Worm (Caenorhabditis elegans) whole organism, L4/young adult: ENCODE measurements around the gene him-5.

Source experiments
- W03F9.2 ChIP-seq: fragments of 150-350 bp; optimal IDR thresholded peaks from 2 replicates; lab custom pipeline; 2014; ENCODE audit warnings: missing biosample characterization, missing genetic modification characterization
- dao-5 ChIP-seq: sonication (generic microtip); optimal IDR thresholded peaks from 2 replicates; lab custom pipeline; 2016; ENCODE audit warnings: missing genotype, missing genetic modification characterization, moderate library complexity, missing compliant biosample characterization
- him-1 ChIP-seq: sonication (generic microtip); optimal IDR thresholded peaks from 2 replicates; lab custom pipeline; 2016; ENCODE audit warnings: missing genotype, missing genetic modification reagents, missing genetic modification characterization, missing compliant biosample characterization

The him-5 gene

DNA sequence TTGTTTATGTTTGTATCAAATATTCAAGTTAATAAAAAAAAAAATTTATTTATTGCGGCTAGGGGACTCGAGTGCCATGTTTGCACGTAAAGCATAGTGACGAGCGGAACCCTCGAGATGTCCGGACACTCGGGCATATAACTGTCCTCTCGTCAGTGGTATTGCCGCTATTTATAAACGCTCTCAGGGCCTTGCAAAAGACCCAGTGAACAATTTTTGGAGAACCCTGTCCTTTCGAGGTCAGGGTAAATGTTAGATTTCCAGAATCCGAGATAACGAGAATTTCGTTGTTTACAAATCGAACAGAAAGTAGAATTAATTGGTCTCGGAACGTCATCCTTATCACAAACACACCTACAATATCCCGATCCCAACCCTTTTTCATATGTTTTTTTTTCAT lies 2.2 kb downstream of the him-5 start, which contains the start of gene D1086.3:
TSS of gene D1086.3 (plus strand) at position 390 of the 400 bp plus-strand sequence.
- TF ChIP-seq W03F9.2 (no peak), dao-5 (tag; lab: Kevin White, UChicago) (no peak), him-1 (tag; lab: Kevin White, UChicago) (no peak)

DNA sequence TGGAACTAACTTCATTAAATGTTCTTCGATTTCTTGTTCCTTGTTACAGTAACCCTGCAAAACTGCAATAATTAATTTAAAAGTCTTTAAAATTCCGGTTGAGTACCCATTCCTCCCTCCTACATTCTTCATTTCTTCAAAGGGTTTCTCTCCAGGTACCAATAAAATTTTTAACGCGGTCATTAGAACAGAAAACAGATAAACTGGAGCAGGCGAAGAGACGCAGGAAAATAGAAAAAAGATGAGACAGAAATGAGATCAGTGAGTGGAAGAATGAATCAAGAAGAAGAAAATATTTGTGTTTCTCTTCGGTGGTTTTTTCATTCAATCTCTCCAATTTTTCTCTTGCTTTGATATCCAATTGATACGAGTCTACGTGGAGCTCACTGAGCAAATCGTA lies 3.6 kb downstream of the him-5 start, which contains the start of gene D1086.8:
TSS of gene D1086.8 (plus strand) at position 301 of the 400 bp plus-strand sequence.
- TF ChIP-seq W03F9.2 = no peak
- no peak for TF ChIP-seq dao-5 (tag; lab: Kevin White, UChicago)
- no peak for TF ChIP-seq him-1 (tag; lab: Kevin White, UChicago)

DNA sequence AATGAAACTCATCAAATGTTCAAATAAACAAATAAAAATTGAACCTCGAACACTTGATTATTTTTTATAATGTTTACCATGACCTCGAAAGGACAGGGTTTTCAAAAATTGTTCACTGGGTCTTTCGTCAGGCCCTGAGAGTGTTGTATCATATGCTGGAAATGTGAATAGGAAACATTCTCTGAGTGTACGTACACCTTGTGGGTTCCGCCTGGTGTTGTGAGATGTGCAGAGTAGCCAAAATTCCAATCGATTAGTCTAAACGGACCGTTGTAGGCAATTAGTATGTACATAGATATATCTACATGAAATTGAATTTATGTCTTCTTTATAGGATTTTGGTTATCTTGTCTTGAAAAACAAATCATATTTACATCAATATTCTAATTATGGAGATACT lies 4.3 kb downstream of the him-5 start:
- TF ChIP-seq him-1 (tag; lab: Kevin White, UChicago) (no peak), W03F9.2 (no peak), dao-5 (tag; lab: Kevin White, UChicago) (no peak)

DNA sequence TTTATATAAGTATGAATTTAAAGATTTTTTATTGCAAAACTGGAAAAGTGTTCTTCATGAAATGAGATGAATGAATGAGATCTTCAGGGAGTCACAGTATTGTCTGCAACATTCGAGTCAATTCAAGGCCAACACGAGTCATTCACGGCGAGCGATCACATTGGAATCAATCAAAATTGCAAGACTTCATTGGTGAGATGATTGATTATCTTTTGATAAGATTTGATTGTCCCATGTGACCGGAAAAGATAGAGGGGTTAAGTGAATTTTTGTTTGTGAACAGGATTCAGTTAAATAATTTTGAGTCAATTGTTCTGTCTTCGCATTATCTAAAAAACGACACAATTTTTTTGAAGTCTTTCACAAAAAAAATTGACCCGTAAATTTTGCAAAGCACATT lies 4.7 kb downstream of the him-5 start:
- TF ChIP-seq dao-5 (tag; lab: Kevin White, UChicago) (no peak), W03F9.2 (no peak), him-1 (tag; lab: Kevin White, UChicago) (no peak)

DNA sequence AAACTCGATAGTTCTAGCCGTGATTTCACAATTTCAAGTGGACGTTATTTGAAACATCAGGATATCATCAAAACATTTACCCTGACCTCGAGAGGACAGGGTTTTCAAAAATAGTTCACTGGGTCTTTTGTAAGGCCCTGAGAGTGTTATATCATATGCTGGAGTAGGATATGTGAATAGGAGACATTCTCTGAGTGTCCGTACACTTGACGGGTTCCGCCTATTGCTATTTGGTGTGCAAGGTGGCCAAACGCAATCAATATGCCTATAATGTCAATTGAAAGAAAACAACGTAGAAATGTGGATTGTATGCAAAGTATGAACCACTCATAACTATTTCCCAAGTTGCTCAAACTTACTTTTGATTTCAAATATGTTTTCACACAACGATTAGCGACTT lies 7.1 kb downstream of the him-5 start:
- TF ChIP-seq W03F9.2 (no peak), dao-5 (tag; lab: Kevin White, UChicago) (no peak), him-1 (tag; lab: Kevin White, UChicago) (no peak)

DNA sequence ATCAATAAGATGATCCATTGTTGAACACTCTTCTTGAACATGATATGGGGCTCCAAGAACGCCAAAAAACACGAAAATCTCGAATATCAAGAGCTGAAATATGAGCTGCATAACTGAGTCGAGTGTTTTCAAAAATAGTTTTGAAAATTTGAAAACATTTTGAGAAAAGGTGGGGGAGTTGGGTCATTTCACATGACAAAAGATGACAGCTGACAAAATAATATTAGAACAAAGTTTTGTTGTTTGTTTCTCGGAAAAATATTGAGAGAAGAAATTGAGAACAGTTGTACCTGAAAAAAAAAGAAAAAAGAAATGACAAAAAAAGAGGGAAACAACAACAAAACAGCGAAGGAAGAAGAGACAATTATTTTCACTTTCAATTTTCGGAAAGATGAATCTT lies 8.3 kb downstream of the him-5 start, which contains the start of the genes D1086.2 and D1086.1:
TSS of gene D1086.2 (minus strand) at position 150 of the 400 bp plus-strand sequence.
TSS of gene D1086.1 (plus strand) at position 340 of the 400 bp plus-strand sequence.
- TF ChIP-seq him-1 (tag; lab: Kevin White, UChicago) (no peak), dao-5 (tag; lab: Kevin White, UChicago) (no peak), W03F9.2 (no peak)

DNA sequence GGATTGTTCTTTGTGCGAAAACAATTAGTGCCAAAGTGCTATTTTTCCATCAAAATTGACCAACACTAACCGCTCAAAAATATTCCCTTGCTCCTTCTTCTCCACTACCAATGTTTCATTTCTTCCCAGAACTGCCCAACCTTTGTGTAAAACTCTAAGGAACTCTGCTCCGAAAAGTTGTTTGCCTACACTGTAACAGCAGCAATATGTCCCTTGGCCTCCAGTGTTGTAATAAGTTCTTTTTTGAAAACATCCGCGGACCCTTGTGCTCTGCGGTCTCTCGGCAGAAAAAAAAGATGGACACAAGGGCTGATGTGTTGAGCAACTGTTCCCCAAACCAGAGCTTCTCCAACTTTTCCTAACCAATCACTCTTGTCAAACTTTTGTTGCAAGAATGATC lies 10.7 kb downstream of the him-5 start, which contains the start of gene D1086.12:
TSS of gene D1086.12 (plus strand) at position 301 of the 400 bp plus-strand sequence.
- TF ChIP-seq dao-5 (tag; lab: Kevin White, UChicago) = no peak

DNA sequence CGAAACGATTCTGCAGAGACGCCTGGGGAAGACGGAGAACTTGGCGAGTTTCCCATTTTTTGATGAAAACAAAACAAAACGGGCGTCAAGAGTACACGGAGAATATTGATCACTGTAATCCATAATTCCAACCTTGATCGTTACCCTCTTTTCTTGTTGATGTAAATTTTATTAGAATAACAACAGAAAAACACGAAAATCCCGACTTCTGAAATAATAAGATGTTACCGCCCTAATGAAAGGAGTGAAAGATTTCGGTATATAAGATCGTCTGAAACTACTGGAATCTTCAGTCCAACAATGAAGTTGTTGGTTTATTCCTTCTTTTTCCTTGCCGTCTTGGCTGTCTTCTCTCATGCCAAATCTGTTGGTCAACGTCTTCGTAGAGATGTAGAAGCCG lies 13.7 kb downstream of the him-5 start, which contains the start of gene D1086.9:
TSS of gene D1086.9 (plus strand) at position 301 of the 400 bp plus-strand sequence.
- TF ChIP-seq him-1 (tag; lab: Kevin White, UChicago) = no peak
- no peak for TF ChIP-seq dao-5 (tag; lab: Kevin White, UChicago)
- TF ChIP-seq W03F9.2 = no peak

DNA sequence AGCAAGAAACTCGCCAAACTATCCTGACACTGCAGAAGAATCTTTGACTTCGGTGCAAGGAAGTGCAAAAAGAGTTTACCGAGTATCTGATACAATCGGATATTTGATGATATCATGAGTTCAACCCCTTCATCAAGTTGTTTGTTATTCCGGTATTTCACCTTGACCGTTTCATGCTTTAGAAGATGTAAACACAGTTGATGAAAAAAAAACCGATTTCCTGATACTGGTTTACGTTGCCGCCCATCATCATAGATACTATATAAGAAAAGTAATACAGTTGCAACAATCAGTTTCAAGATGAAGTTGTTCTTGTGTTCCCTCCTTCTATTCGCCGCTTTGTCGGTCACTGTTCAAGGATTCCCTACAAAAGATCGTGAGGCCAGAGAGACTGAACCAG lies 17.3 kb downstream of the him-5 start, which contains the start of gene H39E23.3:
TSS of gene H39E23.3 (plus strand) at position 301 of the 400 bp plus-strand sequence.
- TF ChIP-seq W03F9.2 = no peak
- TF ChIP-seq dao-5 (tag; lab: Kevin White, UChicago) = no peak
- no peak for TF ChIP-seq him-1 (tag; lab: Kevin White, UChicago)

DNA sequence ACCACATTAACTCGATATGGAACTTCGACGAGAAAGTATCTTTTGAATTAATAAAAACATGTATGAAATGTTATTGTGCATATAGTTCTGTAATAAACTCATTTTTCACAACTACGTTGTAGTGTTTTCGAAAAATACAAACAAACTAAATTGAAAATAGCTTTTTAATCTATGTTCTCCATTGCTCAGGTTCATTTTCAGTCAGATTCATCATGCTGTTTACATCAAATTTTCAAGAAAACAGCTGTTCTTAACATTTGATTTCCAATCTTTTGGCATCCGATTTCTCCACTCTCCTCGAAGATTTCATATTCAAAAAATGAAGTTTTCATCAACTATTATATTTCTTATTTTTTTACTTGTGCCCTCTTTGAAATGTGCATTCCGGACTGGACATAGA lies 19.8 kb downstream of the him-5 start, which contains the start of gene H39E23.2:
TSS of gene H39E23.2 (plus strand) at position 301 of the 400 bp plus-strand sequence.
- no peak for TF ChIP-seq W03F9.2
- no peak for TF ChIP-seq dao-5 (tag; lab: Kevin White, UChicago)
- no peak for TF ChIP-seq him-1 (tag; lab: Kevin White, UChicago)

DNA sequence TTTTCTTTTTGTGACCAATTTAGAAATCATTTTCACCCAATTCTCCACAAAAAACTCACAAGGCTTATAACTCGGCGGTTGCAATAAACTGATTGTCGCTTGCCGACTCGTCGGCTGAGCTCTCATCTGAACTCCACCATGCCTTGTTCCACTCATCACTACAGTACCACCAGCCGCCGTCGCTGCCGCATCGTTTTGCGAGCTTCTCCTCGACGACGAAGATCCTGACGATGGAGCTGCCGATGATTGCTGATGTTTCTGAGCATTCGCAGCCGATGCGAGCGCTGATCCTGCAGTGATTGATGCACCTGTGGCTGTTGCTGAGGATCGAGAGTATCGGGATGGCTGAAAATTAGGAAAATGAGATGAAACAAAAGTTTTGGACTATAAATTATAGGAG lies 30.4 kb downstream of the him-5 start:
- no peak for TF ChIP-seq him-1 (tag; lab: Kevin White, UChicago)
- TF ChIP-seq dao-5 (tag; lab: Kevin White, UChicago) = no peak
- no peak for TF ChIP-seq W03F9.2

DNA sequence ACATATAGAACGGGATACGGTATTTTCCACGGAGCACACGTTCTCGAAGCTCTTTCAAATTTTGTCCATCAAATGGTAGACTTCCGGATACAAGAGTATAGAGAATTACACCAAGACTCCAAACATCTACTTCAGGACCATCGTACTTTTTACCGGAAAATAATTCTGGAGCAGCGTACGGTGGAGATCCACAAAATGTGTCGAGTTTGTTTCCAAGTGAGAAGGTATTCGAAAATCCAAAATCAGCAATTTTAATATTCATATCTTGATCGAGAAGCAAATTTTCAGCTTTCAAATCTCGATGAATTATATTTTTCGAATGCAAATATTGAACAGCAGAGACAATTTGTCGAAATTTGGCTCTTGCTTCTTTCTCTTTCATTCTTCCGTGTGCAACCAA lies 33.0 kb downstream of the him-5 start:
- no peak for TF ChIP-seq him-1 (tag; lab: Kevin White, UChicago)
- TF ChIP-seq dao-5 (tag; lab: Kevin White, UChicago) = no peak
- no peak for TF ChIP-seq W03F9.2

DNA sequence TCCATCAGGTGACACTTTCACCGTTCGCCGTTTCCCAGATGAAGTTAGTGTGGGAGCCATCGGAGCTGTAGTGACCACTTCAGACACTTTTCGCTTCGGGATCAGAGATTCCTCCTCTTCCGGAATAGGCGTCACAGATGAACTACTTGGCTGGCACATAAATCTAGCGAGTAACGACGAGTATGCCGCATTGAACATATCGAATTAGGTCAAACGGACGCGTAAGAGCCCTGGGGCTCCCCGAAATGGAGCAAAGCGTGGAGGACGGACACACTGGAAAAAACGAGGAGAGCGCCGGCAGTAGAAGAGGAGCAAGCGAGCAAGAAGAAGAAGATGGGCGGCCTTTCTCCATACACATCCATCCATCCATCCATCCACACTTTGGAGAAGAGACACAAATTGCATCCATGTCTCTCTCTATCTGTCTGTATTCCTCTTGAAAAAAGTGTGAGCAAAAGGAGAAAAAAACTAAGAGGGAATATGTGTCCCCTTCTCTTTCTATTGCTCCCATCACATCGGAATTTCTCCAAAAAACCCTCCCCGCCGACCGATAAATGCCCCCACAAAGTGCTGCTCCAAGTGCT lies 36.2 kb downstream of the him-5 start:
- TF ChIP-seq W03F9.2 (no peak), dao-5 (tag; lab: Kevin White, UChicago) (no peak), him-1 (tag; lab: Kevin White, UChicago) (no peak)

DNA sequence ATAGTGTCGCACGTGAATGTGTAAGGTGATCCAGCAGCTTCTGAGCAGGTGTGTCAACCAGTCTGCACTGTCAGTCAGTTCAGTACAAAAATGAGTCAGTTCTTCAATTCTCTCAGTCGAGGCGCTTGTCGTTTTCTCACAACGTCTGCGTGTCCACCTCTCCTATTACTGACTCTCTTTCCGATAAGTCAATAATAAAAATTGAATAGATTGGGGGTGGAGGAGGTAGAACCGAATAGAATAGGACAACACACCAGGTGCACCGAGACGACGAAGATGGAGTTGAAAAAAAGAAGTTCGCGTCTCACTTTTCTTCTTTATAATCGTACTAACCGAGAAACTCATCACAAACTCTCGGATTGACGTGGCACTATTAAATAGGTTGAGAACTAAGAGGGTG lies 37.6 kb downstream of the him-5 start:
- TF ChIP-seq him-1 (tag; lab: Kevin White, UChicago) (no peak), dao-5 (tag; lab: Kevin White, UChicago) (no peak), W03F9.2 (no peak)

DNA sequence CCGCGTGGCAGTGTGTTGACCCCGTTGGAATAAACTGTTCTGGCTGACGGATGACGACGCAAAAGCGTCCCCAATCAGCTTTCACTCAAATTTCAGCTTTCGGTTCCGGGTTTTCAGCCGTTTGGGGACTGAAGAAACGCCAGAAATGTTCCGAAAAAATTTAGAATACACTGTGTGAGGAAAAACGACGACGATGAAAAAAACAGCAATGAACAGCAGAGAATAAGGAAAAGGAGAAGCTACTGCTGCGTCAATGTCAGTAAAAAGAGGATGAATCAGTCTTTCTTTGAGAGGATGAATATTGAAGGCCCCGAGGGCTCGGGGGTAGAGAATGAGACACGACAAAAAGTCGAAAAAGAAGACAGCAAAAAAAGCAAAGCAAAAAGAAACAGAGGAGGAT lies 38.6 kb downstream of the him-5 start:
- TF ChIP-seq dao-5 (tag; lab: Kevin White, UChicago) (no peak), W03F9.2 (no peak), him-1 (tag; lab: Kevin White, UChicago) (no peak)
